Worm (Caenorhabditis elegans) whole organism, L3 larva: ENCODE results near the gene W03B1.3.

ENCODE experiments used
- ZK546.5 ChIP-seq: sonication (generic microtip); optimal IDR thresholded peaks from 2 replicates; lab custom pipeline; 2017; ENCODE audit warnings: missing biosample characterization, missing genetic modification characterization
- ama-1 ChIP-seq: fragments of 150-350 bp; optimal IDR thresholded peaks from 2 replicates; lab custom pipeline; 2018
- egl-27 ChIP-seq: sonication (generic microtip); optimal IDR thresholded peaks from 4 replicates; lab custom pipeline; 2017; ENCODE audit warnings: missing biosample characterization, missing genetic modification reagents, missing genetic modification characterization
- egl-5 ChIP-seq: fragments of 150-350 bp; optimal IDR thresholded peaks from 2 replicates; lab custom pipeline; 2017; ENCODE audit warnings: missing biosample characterization, missing genetic modification reagents, missing genetic modification characterization, inconsistent platforms
- lin-39 ChIP-seq: fragments of 150-350 bp; optimal IDR thresholded peaks from 2 replicates; lab custom pipeline; 2018; ENCODE audit warnings: missing biosample characterization, missing genetic modification reagents, missing genetic modification characterization
- nhr-25 ChIP-seq: sonication (generic microtip); optimal IDR thresholded peaks from 2 replicates; lab custom pipeline; 2017; ENCODE audit warnings: missing biosample characterization, missing genetic modification characterization
- nhr-76 ChIP-seq: fragments of 150-350 bp; sonication (generic microtip); optimal IDR thresholded peaks from 5 replicates; lab custom pipeline; 2014; ENCODE audit warnings: missing biosample characterization, missing genetic modification characterization
- nhr-77 ChIP-seq: fragments of 150-350 bp; optimal IDR thresholded peaks from 2 replicates; lab custom pipeline; 2014; ENCODE audit warnings: missing biosample characterization, missing genetic modification characterization
- pha-4 ChIP-seq: fragments of 150-350 bp; optimal IDR thresholded peaks from 2 replicates; lab custom pipeline; 2014; ENCODE audit warnings: missing biosample characterization, missing genetic modification reagents, missing genetic modification characterization
- snpc-4 ChIP-seq: fragments of 150-350 bp; optimal IDR thresholded peaks from 2 replicates; lab custom pipeline; 2014; ENCODE audit warnings: missing biosample characterization, missing genetic modification characterization
- unc-62 ChIP-seq: fragments of 150-350 bp; sonication (generic microtip); optimal IDR thresholded peaks from 4 replicates; lab custom pipeline; 2014; ENCODE audit warnings: missing biosample characterization, missing genetic modification reagents, missing genetic modification characterization
- zag-1 ChIP-seq: fragments of 150-350 bp; optimal IDR thresholded peaks from 2 replicates; lab custom pipeline; 2014; ENCODE audit warnings: missing biosample characterization, missing genetic modification characterization

DNA sequence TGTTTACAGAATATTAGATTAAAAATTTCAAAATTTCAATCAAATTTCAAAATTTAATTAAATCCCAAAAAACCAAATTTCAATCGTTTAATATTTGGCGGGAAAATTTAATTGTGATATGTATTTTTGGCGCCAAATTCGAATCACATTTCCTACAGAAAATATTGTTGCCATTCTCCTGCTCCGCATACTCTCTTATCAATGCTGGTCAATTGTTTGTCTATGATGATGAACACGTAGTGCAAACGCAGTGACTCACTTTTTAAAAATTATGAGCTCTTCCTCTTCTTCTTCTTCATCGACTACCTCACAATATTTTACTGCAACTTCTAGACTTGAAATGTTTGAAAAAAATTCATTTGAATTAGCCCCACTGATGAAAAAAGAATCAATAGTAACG is 9.6 kb downstream of the W03B1.3 start, which contains the start of gene trpl-2:
- TF ChIP-seq nhr-77 (no peak), lin-39 (tag; lab: Kevin White, UChicago) (no peak), egl-5 (no peak), nhr-76 (tag; lab: Kevin White, UChicago) (no peak), ama-1 (no peak), ZK546.5 (no peak), egl-27 (tag; lab: Kevin White, UChicago) (no peak), unc-62 (GFP tag; lab: Kevin White, UChicago) (no peak), zag-1 (tag; lab: Kevin White, UChicago) (no peak), snpc-4 (no peak), nhr-25 (tag; lab: Kevin White, UChicago) (no peak), pha-4 (no peak)
